Fruit fly (Drosophila melanogaster) whole organism, embryonic: ENCODE measurements around the gene CG1774.

Source experiments
- Atf3 ChIP-seq: fragments of 200-800 bp; sonication (Bioruptor generic); optimal IDR thresholded peaks from 3 replicates; lab custom pipeline; 2016; ENCODE audit warnings: missing biosample characterization, missing genetic modification characterization
- Awh ChIP-seq: fragments of 200-800 bp; sonication (Bioruptor generic); IDR thresholded peaks from 2 replicates; pipeline ENCODE4, ENCODE4 v1.3.6; 2022; ENCODE audit warnings: missing biosample characterization, missing genetic modification characterization
- CG10321 ChIP-seq: fragments of 200-800 bp; sonication (Bioruptor generic); IDR thresholded peaks from 2 replicates; pipeline ENCODE4 v1.3.6; 2022; ENCODE audit warnings: missing biosample characterization, missing genetic modification characterization
- CG17328 ChIP-seq: fragments of 200-800 bp; sonication (Bioruptor generic); IDR thresholded peaks from 2 replicates; pipeline ENCODE4 v1.3.6; 2022; ENCODE audit warnings: missing biosample characterization, missing genetic modification characterization
- CG30431 ChIP-seq: fragments of 200-800 bp; sonication (Bioruptor generic); optimal IDR thresholded peaks from 2 replicates; lab custom pipeline; 2017; ENCODE audit warnings: missing biosample characterization, missing genetic modification characterization
- CG31441 ChIP-seq: fragments of 200-800 bp; sonication (Bioruptor generic); IDR thresholded peaks from 2 replicates; pipeline ENCODE4 v1.3.6; 2022; ENCODE audit warnings: missing biosample characterization, missing genetic modification characterization
- CG3847 ChIP-seq: fragments of 200-800 bp; sonication (Bioruptor generic); IDR thresholded peaks from 2 replicates; pipeline ENCODE4 v1.3.6; 2022; ENCODE audit warnings: missing biosample characterization, missing genetic modification characterization
- CG4328 ChIP-seq: fragments of 200-800 bp; sonication (Bioruptor generic); optimal IDR thresholded peaks from 3 replicates; lab custom pipeline; 2017; ENCODE audit warnings: missing biosample characterization, missing genetic modification reagents, missing genetic modification characterization
- CG43689 ChIP-seq: fragments of 200-800 bp; sonication (Bioruptor generic); IDR thresholded peaks from 2 replicates; pipeline ENCODE4 v1.3.6; 2022; ENCODE audit warnings: missing biosample characterization, missing genetic modification characterization
- CG4707 ChIP-seq: fragments of 200-800 bp; sonication (Bioruptor generic); optimal IDR thresholded peaks from 2 replicates; lab custom pipeline; 2018; ENCODE audit warnings: missing biosample characterization, mild to moderate bottlenecking, missing genetic modification characterization, moderate library complexity
- CG5180 ChIP-seq: fragments of 200-800 bp; sonication (Bioruptor generic); optimal IDR thresholded peaks from 3 replicates; lab custom pipeline; 2017; ENCODE audit warnings: missing biosample characterization, missing genetic modification characterization, mild to moderate bottlenecking, moderate library complexity, missing genetic modification reagents
- CkIIα-i1 ChIP-seq: fragments of 200-800 bp; sonication (Bioruptor generic); IDR thresholded peaks from 2 replicates; pipeline ENCODE4 v1.3.6; 2022; ENCODE audit warnings: missing biosample characterization, missing genetic modification characterization
- Dll ChIP-seq: fragments of 200-800 bp; sonication (Bioruptor generic); IDR thresholded peaks from 4 replicates; pipeline ENCODE4 v1.3.6; 2022; ENCODE audit warnings: missing biosample characterization, missing genetic modification characterization; ENCODE audit not compliant: partially characterized antibody
- Ets97D ChIP-seq: fragments of 200-800 bp; sonication (Bioruptor generic); optimal IDR thresholded peaks from 3 replicates; lab custom pipeline; 2016; ENCODE audit warnings: missing biosample characterization, missing genetic modification characterization
- Gsc ChIP-seq: fragments of 200-800 bp; sonication (Bioruptor generic); IDR thresholded peaks from 2 replicates; pipeline ENCODE4 v1.3.6; 2022; ENCODE audit warnings: missing biosample characterization, missing genetic modification characterization
- H15 ChIP-seq: fragments of 200-800 bp; sonication (Bioruptor generic); IDR thresholded peaks from 3 replicates; pipeline ENCODE4 v1.3.6; 2022; ENCODE audit warnings: missing biosample characterization, missing genetic modification characterization
- Mrtf ChIP-seq: fragments of 200-800 bp; sonication (Bioruptor generic); IDR thresholded peaks from 3 replicates; pipeline ENCODE4 v1.3.6; 2022; ENCODE audit warnings: missing biosample characterization, missing genetic modification characterization
- Nf-YA ChIP-seq: fragments of 200-800 bp; sonication (Bioruptor generic); IDR thresholded peaks from 2 replicates; pipeline ENCODE4 v1.3.6; 2022; ENCODE audit warnings: missing biosample characterization, missing genetic modification characterization
- Poxn ChIP-seq: fragments of 200-800 bp; sonication (Bioruptor generic); IDR thresholded peaks from 2 replicates; pipeline ENCODE4 v1.3.6; 2022; ENCODE audit warnings: missing biosample characterization, missing genetic modification characterization
- Rfx ChIP-seq: fragments of 200-800 bp; sonication (Bioruptor generic); IDR thresholded peaks from 2 replicates; pipeline ENCODE4 v1.3.6; 2022; ENCODE audit warnings: missing biosample characterization, missing genetic modification characterization
- Side ChIP-seq: fragments of 200-800 bp; sonication (Bioruptor generic); optimal IDR thresholded peaks from 2 replicates; lab custom pipeline; 2016; ENCODE audit warnings: missing biosample characterization, missing genetic modification characterization
- Six4 ChIP-seq: fragments of 200-800 bp; sonication (Bioruptor generic); optimal IDR thresholded peaks from 2 replicates; lab custom pipeline; 2016; ENCODE audit warnings: missing biosample characterization, missing genetic modification characterization
- Taf1 ChIP-seq: fragments of 200-800 bp; sonication (Bioruptor generic); IDR thresholded peaks from 2 replicates; pipeline ENCODE4 v1.3.6; 2022; ENCODE audit warnings: missing biosample characterization, missing genetic modification characterization
- Trl ChIP-seq, 3 experiments: fragments of >200 bp in 2 of 3; fragments of 200-800 bp in 1 of 3; sonication (Bioruptor generic) in 1 of 3; optimal IDR thresholded peaks; 2 replicates in 1 of 3; 3 replicates in 2 of 3; lab custom pipeline; 2016 to 2017; ENCODE audit warnings: missing biosample characterization in 1 of 3, missing genetic modification characterization in 1 of 3
- Vsx1 ChIP-seq: fragments of 200-800 bp; sonication (Bioruptor generic); optimal IDR thresholded peaks from 2 replicates; lab custom pipeline; 2017; ENCODE audit warnings: missing biosample characterization, mild to moderate bottlenecking, missing genetic modification characterization, missing genetic modification reagents
- Xbp1 ChIP-seq: fragments of 200-800 bp; sonication (Bioruptor generic); optimal IDR thresholded peaks from 3 replicates; lab custom pipeline; 2016; ENCODE audit warnings: missing biosample characterization, mild to moderate bottlenecking, missing genetic modification characterization
- Xrp1 ChIP-seq: fragments of 200-800 bp; sonication (Bioruptor generic); IDR thresholded peaks from 2 replicates; pipeline ENCODE4 v1.3.6; 2022; ENCODE audit warnings: missing biosample characterization, missing genetic modification characterization
- abd-A ChIP-seq: fragments of 200-800 bp; sonication (Bioruptor generic); optimal IDR thresholded peaks from 3 replicates; lab custom pipeline; 2019; ENCODE audit warnings: missing biosample characterization, mild to moderate bottlenecking, missing genetic modification characterization, moderate library complexity
- aop ChIP-seq: fragments of 200-800 bp; sonication (Bioruptor generic); IDR thresholded peaks from 2 replicates; pipeline ENCODE4 v1.3.6; 2022; ENCODE audit warnings: missing biosample characterization, missing genetic modification characterization
- ase ChIP-seq: fragments of 200-800 bp; sonication (Bioruptor generic); IDR thresholded peaks from 3 replicates; pipeline ENCODE4 v1.3.6; 2022; ENCODE audit warnings: missing biosample characterization, missing genetic modification characterization
- br ChIP-seq: fragments of >200 bp; optimal IDR thresholded peaks from 2 replicates; lab custom pipeline; 2017
- btn ChIP-seq: fragments of 200-800 bp; sonication (Bioruptor generic); optimal IDR thresholded peaks from 2 replicates; lab custom pipeline; 2016; ENCODE audit warnings: missing biosample characterization, missing genetic modification characterization
- chinmo ChIP-seq: fragments of 200-800 bp; sonication (Bioruptor generic); IDR thresholded peaks from 4 replicates; pipeline ENCODE4 v1.3.6; 2022; ENCODE audit warnings: missing biosample characterization, missing genetic modification characterization; ENCODE audit not compliant: partially characterized antibody
- dmrt11E ChIP-seq: fragments of 200-800 bp; sonication (Bioruptor generic); optimal IDR thresholded peaks from 3 replicates; lab custom pipeline; 2018; ENCODE audit warnings: missing biosample characterization, mild to moderate bottlenecking, missing genetic modification characterization, moderate library complexity
- ftz-f1 ChIP-seq: fragments of 200-800 bp; sonication (Bioruptor generic); optimal IDR thresholded peaks from 2 replicates; lab custom pipeline; 2016; ENCODE audit warnings: missing biosample characterization, missing genetic modification characterization
- gsb-n ChIP-seq: fragments of 200-800 bp; sonication (Bioruptor generic); optimal IDR thresholded peaks from 3 replicates; lab custom pipeline; 2018; ENCODE audit warnings: missing biosample characterization, mild to moderate bottlenecking, missing genetic modification characterization
- gt ChIP-seq: fragments of 200-800 bp; sonication (Bioruptor generic); IDR thresholded peaks from 2 replicates; pipeline ENCODE4 v1.3.6; 2022; ENCODE audit warnings: missing biosample characterization, missing genetic modification characterization
- hkb ChIP-seq, 2 experiments: fragments of 200-800 bp in 1 of 2; fragments of >200 bp in 1 of 2; sonication (Bioruptor generic) in 1 of 2; IDR thresholded peaks in 1 of 2; optimal IDR thresholded peaks in 1 of 2; 2 replicates each; pipeline versions ENCODE4 v1.3.6 to Lab custom; 2017 to 2022; ENCODE audit warnings: missing biosample characterization in 1 of 2, missing genetic modification characterization in 1 of 2
- insv ChIP-seq, 2 experiments: fragments of 200-800 bp; sonication (Bioruptor generic); optimal IDR thresholded peaks; 3 replicates each; lab custom pipeline; 2016 to 2018; ENCODE audit warnings: missing biosample characterization in 2 of 2, missing genetic modification characterization in 2 of 2
- jumu ChIP-seq: fragments of 200-800 bp; sonication (Bioruptor generic); optimal IDR thresholded peaks from 3 replicates; lab custom pipeline; 2016; ENCODE audit warnings: missing biosample characterization, missing genetic modification characterization
- kni ChIP-seq: fragments of 200-800 bp; sonication (Bioruptor generic); optimal IDR thresholded peaks from 3 replicates; lab custom pipeline; 2017; ENCODE audit warnings: mild to moderate bottlenecking, missing biosample characterization, missing genetic modification reagents, missing genetic modification characterization
- sc ChIP-seq, 3 experiments: fragments of >200 bp in 2 of 3; fragments of 200-800 bp in 1 of 3; sonication (Bioruptor generic) in 1 of 3; optimal IDR thresholded peaks; 2 replicates in 2 of 3; 3 replicates in 1 of 3; lab custom pipeline; 2017; ENCODE audit warnings: mild to moderate bottlenecking in 1 of 3, missing biosample characterization in 1 of 3, missing genetic modification characterization in 1 of 3, missing genetic modification reagents in 1 of 3
- schlank ChIP-seq: fragments of 200-800 bp; sonication (Bioruptor generic); optimal IDR thresholded peaks from 2 replicates; lab custom pipeline; 2018; ENCODE audit warnings: missing biosample characterization, mild to moderate bottlenecking, missing genetic modification characterization
- scrt ChIP-seq: fragments of 200-800 bp; sonication (Bioruptor generic); optimal IDR thresholded peaks from 2 replicates; lab custom pipeline; 2018; ENCODE audit warnings: missing biosample characterization, mild to moderate bottlenecking, missing genetic modification characterization, moderate library complexity
- sens-2 ChIP-seq: fragments of 200-800 bp; sonication (Bioruptor generic); IDR thresholded peaks from 2 replicates; pipeline ENCODE4 v1.3.6; 2022; ENCODE audit warnings: missing biosample characterization, missing genetic modification characterization
- sisA ChIP-seq: fragments of 200-800 bp; sonication (Bioruptor generic); IDR thresholded peaks from 2 replicates; pipeline ENCODE4 v1.3.6; 2022; ENCODE audit warnings: missing biosample characterization, missing genetic modification characterization
- slbo ChIP-seq: fragments of 200-800 bp; sonication (Bioruptor generic); IDR thresholded peaks from 2 replicates; pipeline ENCODE4 v1.3.6; 2022; ENCODE audit warnings: missing biosample characterization, missing genetic modification characterization
- tap ChIP-seq: fragments of 200-800 bp; optimal IDR thresholded peaks from 3 replicates; lab custom pipeline; 2019; ENCODE audit warnings: missing biosample characterization, mild to moderate bottlenecking, missing genetic modification characterization, moderate library complexity
- tio ChIP-seq: fragments of 200-800 bp; sonication (Bioruptor generic); optimal IDR thresholded peaks from 2 replicates; lab custom pipeline; 2017; ENCODE audit warnings: missing biosample characterization, missing genetic modification characterization, inconsistent platforms
- vvl ChIP-seq: fragments of 200-800 bp; sonication (Bioruptor generic); IDR thresholded peaks from 2 replicates; pipeline ENCODE4 v1.3.6; 2022; ENCODE audit warnings: missing biosample characterization, missing genetic modification characterization

The CG1774 gene

DNA sequence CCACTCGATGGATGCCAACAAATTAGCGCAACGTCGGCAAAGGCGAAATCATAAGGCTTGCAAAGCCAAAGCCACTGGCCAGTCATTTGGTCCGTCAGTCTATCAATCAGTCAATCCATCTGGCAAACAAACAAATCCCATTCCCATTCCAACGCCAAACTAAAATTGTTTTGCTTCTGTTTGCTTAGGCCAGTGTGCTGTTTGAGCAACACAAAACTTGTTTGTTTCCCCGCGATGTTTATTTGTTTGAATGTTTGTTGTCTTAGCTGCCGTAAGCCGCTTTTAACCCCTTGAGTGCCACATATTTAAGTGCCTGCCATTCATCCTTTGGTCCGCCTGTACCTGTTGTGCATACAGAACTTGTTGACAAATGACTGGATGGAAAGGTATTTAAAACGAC, 41.7 kb upstream of the CG1774 start (continued):
- no peak for TF ChIP-seq Taf1 (GFP tag; lab: Robert Waterston, UW)
- TF ChIP-seq btn (GFP tag; lab: Kevin White, UChicago) = peak; percentile 36
- no peak for TF ChIP-seq Gsc (GFP tag; lab: Robert Waterston, UW)
- TF ChIP-seq insv (GFP tag; optimal IDR thresholded peaks at IDR 0.05; lab: Kevin White, UChicago) = peak in 1 of 2 experiments; percentile 29
- no peak for TF ChIP-seq Ets97D (GFP tag; lab: Kevin White, UChicago)
- TF ChIP-seq CG5180 (GFP tag; lab: Kevin White, UChicago) = peak; percentile 53
- no peak for TF ChIP-seq Rfx (GFP tag; lab: Robert Waterston, UW)
- no peak for TF ChIP-seq CG10321
- no peak for TF ChIP-seq aop (GFP tag; lab: Robert Waterston, UW)
- TF ChIP-seq H15 (GFP tag; lab: Robert Waterston, UW) = no peak
- TF ChIP-seq dmrt11E (tag; lab: Kevin White, UChicago) = peak; percentile 90
- no peak for TF ChIP-seq sisA (GFP tag; lab: Robert Waterston, UW)
- no peak for TF ChIP-seq br (lab: Kevin White, UChicago)
- TF ChIP-seq tap (tag; lab: Kevin White, UChicago) = no peak
- peak; percentile 17 for TF ChIP-seq Six4 (GFP tag; lab: Kevin White, UChicago)
- TF ChIP-seq chinmo (GFP tag; lab: Robert Waterston, UW) = no peak
- peak; percentile 74 for TF ChIP-seq CG31441 (GFP tag; lab: Robert Waterston, UW)
- TF ChIP-seq schlank (tag; lab: Kevin White, UChicago) = no peak
- TF ChIP-seq Poxn = no peak
- TF ChIP-seq CG3847 (GFP tag; lab: Robert Waterston, UW) = no peak
- no peak for TF ChIP-seq hkb (optimal IDR thresholded peaks at IDR 0.05; lab: Kevin White, UChicago)
- TF ChIP-seq hkb (GFP tag; IDR thresholded peaks at IDR 0.05; lab: Robert Waterston, UW) = peak; percentile 32; the same call in 1 of the 2 replicates
- no peak for TF ChIP-seq ase (GFP tag; lab: Robert Waterston, UW)
- peak; percentile 67; the same call in 1 of the 2 replicates for TF ChIP-seq Awh (GFP tag; lab: Robert Waterston, UW)
- TF ChIP-seq Mrtf (GFP tag; lab: Robert Waterston, UW) = no peak
- no peak for TF ChIP-seq gt (GFP tag; lab: Robert Waterston, UW)
- peak; percentile 76 for TF ChIP-seq CG4707 (GFP tag; lab: Kevin White, UChicago)
- no peak for TF ChIP-seq slbo (GFP tag; lab: Robert Waterston, UW)
- no peak for TF ChIP-seq Trl (optimal IDR thresholded peaks at IDR 0.05; lab: Kevin White, UChicago)
- TF ChIP-seq Trl (GFP tag; optimal IDR thresholded peaks at IDR 0.05; lab: Kevin White, UChicago) = peak; percentile 51
- no peak for TF ChIP-seq sc (optimal IDR thresholded peaks at IDR 0.05; lab: Kevin White, UChicago)
- peak; percentile 65 for TF ChIP-seq sc (GFP tag; optimal IDR thresholded peaks at IDR 0.05; lab: Kevin White, UChicago)
- TF ChIP-seq CG30431 (GFP tag; lab: Kevin White, UChicago) = peak; percentile 55
- TF ChIP-seq Side (GFP tag; lab: Kevin White, UChicago) = peak; percentile 69
- peak; percentile 24; the same call in 1 of the 2 replicates for TF ChIP-seq Nf-YA (GFP tag; lab: Robert Waterston, UW)
- peak; percentile 47; the same call in 1 of the 2 replicates for TF ChIP-seq sens-2 (GFP tag; lab: Robert Waterston, UW)

DNA sequence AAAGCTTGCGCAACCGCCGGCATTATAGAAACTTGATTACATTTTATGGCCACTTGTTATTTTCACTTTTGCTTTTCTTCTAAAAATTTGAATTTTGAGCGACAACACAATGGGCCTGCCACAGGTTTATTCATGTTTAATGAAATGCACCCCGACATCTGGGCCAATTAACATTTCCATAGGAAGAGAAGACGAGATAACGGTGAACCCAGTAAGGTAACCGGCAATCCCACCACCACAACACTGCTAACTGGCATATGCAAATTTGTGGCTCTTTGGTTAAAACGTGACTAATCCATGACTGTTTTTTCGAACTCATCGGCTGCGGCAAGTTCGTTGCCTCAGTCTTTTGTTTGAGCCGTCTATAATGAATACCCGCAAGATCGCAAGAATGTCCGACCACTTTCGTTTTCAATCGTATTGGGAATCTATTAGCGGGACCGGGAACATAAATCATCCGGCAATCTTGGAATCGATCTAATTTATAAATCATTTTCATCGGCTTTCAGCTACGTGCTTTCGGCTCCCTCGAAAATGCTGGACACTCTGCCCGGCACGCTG, 33.8 kb upstream of the CG1774 start:
- peak; percentile 10 for TF ChIP-seq abd-A
- no peak for TF ChIP-seq CG17328
- peak; percentile 15 for TF ChIP-seq Vsx1
- peak; percentile 36 for TF ChIP-seq kni (GFP tag; lab: Kevin White, UChicago)
- peak; percentile 68; the same call in 1 of the 2 replicates for TF ChIP-seq Awh (GFP tag; lab: Robert Waterston, UW)
- TF ChIP-seq Dll (GFP tag; lab: Robert Waterston, UW) = no peak
- no peak for TF ChIP-seq Xrp1 (GFP tag; lab: Robert Waterston, UW)
- TF ChIP-seq ftz-f1 (GFP tag; lab: Kevin White, UChicago) = no peak
- TF ChIP-seq gsb-n (tag; lab: Kevin White, UChicago) = no peak
- no peak for TF ChIP-seq tio (GFP tag; lab: Kevin White, UChicago)
- TF ChIP-seq CG43689 = no peak
- TF ChIP-seq CG4328 (GFP tag; lab: Kevin White, UChicago) = no peak
- TF ChIP-seq vvl (GFP tag; lab: Robert Waterston, UW) = peak; percentile 84
- TF ChIP-seq jumu (GFP tag; lab: Kevin White, UChicago) = no peak
- no peak for TF ChIP-seq CkIIα-i1
- no peak for TF ChIP-seq Xbp1
- TF ChIP-seq scrt (GFP tag; lab: Kevin White, UChicago) = no peak
- TF ChIP-seq Atf3 (GFP tag; lab: Kevin White, UChicago) = no peak
